Fruit fly (Drosophila melanogaster) whole organism, prepupa: ENCODE data around the gene CG17221.

Source experiments
- Blimp-1 ChIP-seq: fragments of 200-800 bp; sonication (Bioruptor generic); optimal IDR thresholded peaks from 3 replicates; lab custom pipeline; 2017; ENCODE audit warnings: missing biosample characterization, missing genetic modification characterization, mild to moderate bottlenecking, moderate library complexity, missing genetic modification reagents
- CG10631 ChIP-seq: fragments of 200-800 bp; sonication (Bioruptor generic); optimal IDR thresholded peaks from 2 replicates; lab custom pipeline; 2016; ENCODE audit warnings: missing biosample characterization, missing genetic modification characterization
- CG10669 ChIP-seq: fragments of 200-800 bp; sonication (Bioruptor generic); optimal IDR thresholded peaks from 3 replicates; lab custom pipeline; 2018; ENCODE audit warnings: missing biosample characterization, mild to moderate bottlenecking, missing genetic modification characterization, moderate library complexity
- CG11294 ChIP-seq: fragments of 200-800 bp; sonication (Bioruptor generic); IDR thresholded peaks from 2 replicates; pipeline ENCODE4 v1.3.6; 2022; ENCODE audit warnings: missing biosample characterization, missing genetic modification characterization
- CG11762 ChIP-seq: fragments of 200-800 bp; sonication (Bioruptor generic); optimal IDR thresholded peaks from 3 replicates; lab custom pipeline; 2016; ENCODE audit warnings: missing biosample characterization, missing genetic modification characterization; ENCODE audit not compliant: insufficient read depth
- CG11902 ChIP-seq: fragments of 200-800 bp; sonication (Bioruptor generic); optimal IDR thresholded peaks from 3 replicates; lab custom pipeline; 2016; ENCODE audit warnings: missing biosample characterization, missing genetic modification characterization
- CG15336 ChIP-seq: fragments of 200-800 bp; sonication (Bioruptor generic); IDR thresholded peaks from 2 replicates; pipeline ENCODE4 v1.3.6; 2022; ENCODE audit warnings: missing biosample characterization, missing genetic modification characterization
- CG1621 ChIP-seq: fragments of 200-800 bp; sonication (Bioruptor generic); optimal IDR thresholded peaks from 3 replicates; lab custom pipeline; 2018; ENCODE audit warnings: missing biosample characterization, mild to moderate bottlenecking, missing genetic modification characterization
- CG16779 ChIP-seq: fragments of 200-800 bp; sonication (Bioruptor generic); optimal IDR thresholded peaks from 3 replicates; lab custom pipeline; 2017; ENCODE audit warnings: missing biosample characterization, mild to moderate bottlenecking, missing genetic modification characterization
- CG3032 ChIP-seq: fragments of 200-800 bp; optimal IDR thresholded peaks from 2 replicates; lab custom pipeline; 2019; ENCODE audit warnings: missing biosample characterization, mild to moderate bottlenecking, missing genetic modification characterization, moderate library complexity
- CG31627 ChIP-seq: fragments of 200-800 bp; sonication (Bioruptor generic); optimal IDR thresholded peaks from 3 replicates; lab custom pipeline; 2016; ENCODE audit warnings: missing biosample characterization, missing genetic modification characterization
- CG32006 ChIP-seq: fragments of 200-800 bp; sonication (Bioruptor generic); optimal IDR thresholded peaks from 3 replicates; lab custom pipeline; 2017; ENCODE audit warnings: missing biosample characterization, mild to moderate bottlenecking, missing genetic modification characterization
- CG34406 ChIP-seq: fragments of 200-800 bp; sonication (Bioruptor generic); optimal IDR thresholded peaks from 3 replicates; lab custom pipeline; 2016; ENCODE audit warnings: missing biosample characterization, missing genetic modification characterization
- CG4318 ChIP-seq: fragments of 200-800 bp; sonication (Bioruptor generic); optimal IDR thresholded peaks from 3 replicates; lab custom pipeline; 2017; ENCODE audit warnings: missing biosample characterization, mild to moderate bottlenecking, missing genetic modification characterization
- CG6276 ChIP-seq: fragments of 200-800 bp; sonication (Bioruptor generic); optimal IDR thresholded peaks from 2 replicates; lab custom pipeline; 2017; ENCODE audit warnings: missing biosample characterization, mild to moderate bottlenecking, missing genetic modification characterization
- CG6792 ChIP-seq: fragments of 200-800 bp; sonication (Bioruptor generic); optimal IDR thresholded peaks from 3 replicates; lab custom pipeline; 2016; ENCODE audit warnings: missing biosample characterization, missing genetic modification characterization
- CG6808 ChIP-seq: fragments of 200-800 bp; sonication (Bioruptor generic); optimal IDR thresholded peaks from 3 replicates; lab custom pipeline; 2017; ENCODE audit warnings: missing biosample characterization, missing genetic modification characterization, mild to moderate bottlenecking, moderate library complexity, missing genetic modification reagents
- CG6854 ChIP-seq: fragments of 200-800 bp; sonication (Bioruptor generic); optimal IDR thresholded peaks from 2 replicates; lab custom pipeline; 2017; ENCODE audit warnings: missing biosample characterization, mild to moderate bottlenecking, missing genetic modification characterization
- CG7368 ChIP-seq: fragments of 200-800 bp; sonication (Bioruptor generic); optimal IDR thresholded peaks from 3 replicates; lab custom pipeline; 2016; ENCODE audit warnings: missing biosample characterization, missing genetic modification characterization
- CG8119 ChIP-seq: fragments of 200-800 bp; sonication (Bioruptor generic); IDR thresholded peaks from 3 replicates; pipeline ENCODE4 v1.3.6; 2022; ENCODE audit warnings: missing biosample characterization, missing genetic modification characterization
- CG8319 ChIP-seq: fragments of 200-800 bp; sonication (Bioruptor generic); optimal IDR thresholded peaks from 3 replicates; lab custom pipeline; 2016; ENCODE audit warnings: missing biosample characterization, missing genetic modification characterization
- CG8632 ChIP-seq: fragments of 200-800 bp; sonication (Bioruptor generic); optimal IDR thresholded peaks from 3 replicates; lab custom pipeline; 2016; ENCODE audit warnings: missing biosample characterization, missing genetic modification characterization
- CG9139 ChIP-seq: fragments of 200-800 bp; sonication (Bioruptor generic); optimal IDR thresholded peaks from 3 replicates; lab custom pipeline; 2017; ENCODE audit warnings: missing biosample characterization, mild to moderate bottlenecking, missing genetic modification characterization
- Eip75B ChIP-seq: fragments of 200-800 bp; sonication (Bioruptor generic); optimal IDR thresholded peaks from 3 replicates; lab custom pipeline; 2016; ENCODE audit warnings: missing biosample characterization, missing genetic modification characterization
- Eip78C ChIP-seq: fragments of 200-800 bp; sonication (Bioruptor generic); peaks from one replicate; lab custom pipeline; 2016; ENCODE audit warnings: missing biosample characterization, missing genetic modification characterization
- Eip93F ChIP-seq: fragments of 200-800 bp; sonication (Bioruptor generic); optimal IDR thresholded peaks from 2 replicates; lab custom pipeline; 2016; ENCODE audit warnings: missing biosample characterization, mild to moderate bottlenecking, missing genetic modification characterization
- Ets96B ChIP-seq: fragments of 200-800 bp; optimal IDR thresholded peaks from 2 replicates; lab custom pipeline; 2019; ENCODE audit warnings: missing biosample characterization, mild to moderate bottlenecking, missing genetic modification characterization, moderate library complexity
- Gug ChIP-seq: fragments of 200-800 bp; sonication (Bioruptor generic); IDR thresholded peaks from 2 replicates; pipeline ENCODE4 v1.3.6; 2022; ENCODE audit warnings: missing biosample characterization, missing genetic modification characterization
- Hr38 ChIP-seq: sonication (Bioruptor generic); optimal IDR thresholded peaks from 2 replicates; lab custom pipeline; 2016; ENCODE audit warnings: missing biosample characterization, missing genetic modification characterization
- Hr39 ChIP-seq: fragments of 200-800 bp; sonication (Bioruptor generic); optimal IDR thresholded peaks from 2 replicates; lab custom pipeline; 2016; ENCODE audit warnings: missing biosample characterization, missing genetic modification characterization
- Hr4 ChIP-seq: fragments of 200-800 bp; sonication (Bioruptor generic); optimal IDR thresholded peaks from 3 replicates; lab custom pipeline; 2016; ENCODE audit warnings: missing biosample characterization, missing genetic modification characterization
- Lpt ChIP-seq: fragments of 200-800 bp; sonication (Bioruptor generic); optimal IDR thresholded peaks from 3 replicates; lab custom pipeline; 2016; ENCODE audit warnings: missing biosample characterization, missing genetic modification characterization
- Met ChIP-seq: fragments of 200-800 bp; sonication (Bioruptor generic); optimal IDR thresholded peaks from 3 replicates; lab custom pipeline; 2016; ENCODE audit warnings: missing biosample characterization, missing genetic modification characterization
- Sox102F ChIP-seq: fragments of 200-800 bp; sonication (Bioruptor generic); optimal IDR thresholded peaks from 2 replicates; lab custom pipeline; 2016; ENCODE audit warnings: missing biosample characterization, mild to moderate bottlenecking, missing genetic modification characterization
- Sox14 ChIP-seq: fragments of 200-800 bp; sonication (Bioruptor generic); optimal IDR thresholded peaks from 3 replicates; lab custom pipeline; 2016; ENCODE audit warnings: missing biosample characterization, missing genetic modification characterization
- Sox15 ChIP-seq: fragments of 200-800 bp; sonication (Bioruptor generic); optimal IDR thresholded peaks from 3 replicates; lab custom pipeline; 2016; ENCODE audit warnings: missing biosample characterization, missing genetic modification characterization
- achi ChIP-seq: fragments of 200-800 bp; sonication (Bioruptor generic); optimal IDR thresholded peaks from 3 replicates; lab custom pipeline; 2016; ENCODE audit warnings: missing biosample characterization, missing genetic modification characterization
- acj6 ChIP-seq: fragments of 200-800 bp; sonication (Bioruptor generic); optimal IDR thresholded peaks from 3 replicates; lab custom pipeline; 2016; ENCODE audit warnings: missing biosample characterization, missing genetic modification characterization
- cyc ChIP-seq: fragments of 200-800 bp; sonication (Bioruptor generic); optimal IDR thresholded peaks from 3 replicates; lab custom pipeline; 2016; ENCODE audit warnings: missing biosample characterization, missing genetic modification characterization
- dsx ChIP-seq: fragments of 200-800 bp; optimal IDR thresholded peaks from 3 replicates; lab custom pipeline; 2019; ENCODE audit warnings: missing biosample characterization, mild to moderate bottlenecking, missing genetic modification characterization, moderate library complexity; ENCODE audit not compliant: poor library complexity, severe bottlenecking
- eg ChIP-seq: fragments of 200-800 bp; sonication (Bioruptor generic); IDR thresholded peaks from 3 replicates; pipeline ENCODE4 v1.3.6; 2022; ENCODE audit warnings: missing biosample characterization, missing genetic modification characterization
- esn ChIP-seq: fragments of 200-800 bp; sonication (Bioruptor generic); optimal IDR thresholded peaks from 2 replicates; lab custom pipeline; 2016; ENCODE audit warnings: missing biosample characterization, mild to moderate bottlenecking, missing genetic modification characterization, moderate library complexity
- fkh ChIP-seq: fragments of 200-800 bp; sonication (Bioruptor generic); optimal IDR thresholded peaks from 3 replicates; lab custom pipeline; 2017; ENCODE audit warnings: missing biosample characterization, mild to moderate bottlenecking, missing genetic modification characterization, moderate library complexity
- net ChIP-seq: fragments of 200-800 bp; sonication (Bioruptor generic); optimal IDR thresholded peaks from 3 replicates; lab custom pipeline; 2016; ENCODE audit warnings: missing biosample characterization, missing genetic modification characterization
- salr ChIP-seq, 2 experiments: fragments of 200-800 bp; sonication (Bioruptor generic); optimal IDR thresholded peaks; 3 replicates each; lab custom pipeline; 2016 to 2018; ENCODE audit warnings: missing biosample characterization in 2 of 2, missing genetic modification characterization in 2 of 2, mild to moderate bottlenecking in 1 of 2
- spab ChIP-seq: fragments of 200-800 bp; sonication (Bioruptor generic); optimal IDR thresholded peaks from 2 replicates; lab custom pipeline; 2017; ENCODE audit warnings: missing biosample characterization, mild to moderate bottlenecking, missing genetic modification characterization, missing genetic modification reagents
- ss ChIP-seq, 2 experiments: fragments of 200-800 bp; sonication (Bioruptor generic); optimal IDR thresholded peaks; 2 replicates in 1 of 2; 3 replicates in 1 of 2; lab custom pipeline; 2017 to 2018; ENCODE audit warnings: mild to moderate bottlenecking in 2 of 2, missing biosample characterization in 2 of 2, missing genetic modification characterization in 2 of 2, moderate library complexity in 1 of 2
- svp ChIP-seq: fragments of 200-800 bp; sonication (Bioruptor generic); peaks from one replicate; lab custom pipeline; 2016; ENCODE audit warnings: missing biosample characterization, missing genetic modification characterization
- topi ChIP-seq: fragments of 200-800 bp; sonication (Bioruptor generic); optimal IDR thresholded peaks from 3 replicates; lab custom pipeline; 2016; ENCODE audit warnings: missing biosample characterization, missing genetic modification characterization
- vri ChIP-seq: fragments of 200-800 bp; sonication (Bioruptor generic); optimal IDR thresholded peaks from 3 replicates; lab custom pipeline; 2016; ENCODE audit warnings: missing biosample characterization, mild to moderate bottlenecking, missing genetic modification characterization

CG17221 gene

DNA sequence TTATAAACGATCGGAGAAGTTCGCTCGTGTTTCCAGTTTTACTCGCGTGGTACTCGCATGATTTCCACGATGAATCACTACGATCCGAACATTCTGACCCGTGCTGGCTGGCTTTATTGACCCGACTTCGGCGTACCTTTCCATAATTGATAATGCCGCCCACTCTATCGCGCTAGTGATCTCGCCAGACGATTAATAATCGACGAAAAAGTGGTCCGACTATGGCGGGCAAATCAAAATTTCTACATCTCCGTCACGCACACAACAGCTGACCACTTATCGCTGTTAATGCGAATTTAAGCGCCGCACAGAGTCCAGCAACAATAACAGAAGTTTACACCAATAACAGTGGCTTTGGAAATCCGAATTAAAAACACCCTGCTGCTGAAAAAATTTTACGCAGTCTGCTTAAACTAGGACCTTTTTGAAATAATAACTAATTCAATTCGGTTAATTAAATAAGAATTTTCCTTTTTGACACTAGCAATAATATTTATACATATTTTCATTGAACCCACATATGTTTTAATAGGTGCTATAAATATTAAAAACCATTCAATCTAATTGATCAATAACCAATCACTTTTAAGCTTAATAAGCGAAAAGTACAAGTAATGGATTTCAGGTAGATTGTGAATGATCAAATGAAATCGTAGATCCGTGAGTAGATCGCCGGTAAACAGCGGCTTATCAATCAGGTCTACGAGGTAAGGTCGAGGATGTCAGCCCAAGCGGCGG is 16.1 kb downstream of the CG17221 start:
- TF ChIP-seq CG8119: 0 out of 3 replicates have a peak, but pooled peaks have one; percentile 22
- peak; percentile 75 for TF ChIP-seq Met (GFP tag; lab: Kevin White, UChicago)
- peak; percentile 98 for TF ChIP-seq svp (GFP tag; lab: Kevin White, UChicago)
- peak; percentile 60 for TF ChIP-seq Eip75B (GFP tag; lab: Kevin White, UChicago)
- peak; percentile 48 for TF ChIP-seq Sox102F (GFP tag; lab: Kevin White, UChicago)
- TF ChIP-seq CG11902 (GFP tag; lab: Kevin White, UChicago): peak; percentile 46
- peak; percentile 69 for TF ChIP-seq topi (GFP tag; lab: Kevin White, UChicago)
- no peak for TF ChIP-seq eg (GFP tag; lab: Robert Waterston, UW)
- peak; percentile 53 for TF ChIP-seq cyc (GFP tag; lab: Kevin White, UChicago)
- peak; percentile 52 for TF ChIP-seq CG10631
- peak; percentile 65 for TF ChIP-seq acj6
- peak; percentile 54 for TF ChIP-seq CG6792
- TF ChIP-seq Eip93F: no peak
- TF ChIP-seq CG31627 (GFP tag; lab: Kevin White, UChicago): peak; percentile 59
- TF ChIP-seq spab (GFP tag; lab: Kevin White, UChicago): peak; percentile 63
- TF ChIP-seq CG3032 (tag; lab: Kevin White, UChicago): no peak
- TF ChIP-seq Hr39 (GFP tag; lab: Kevin White, UChicago): peak; percentile 67
- no peak for TF ChIP-seq CG9139 (GFP tag; lab: Kevin White, UChicago)
- no peak for TF ChIP-seq CG1621 (tag; lab: Kevin White, UChicago)
- TF ChIP-seq CG8319 (GFP tag; lab: Kevin White, UChicago): no peak
- peak; percentile 67 for TF ChIP-seq CG8632
- no peak for TF ChIP-seq CG11294
- peak; percentile 45 for TF ChIP-seq CG34406 (GFP tag; lab: Kevin White, UChicago)
- TF ChIP-seq Blimp-1: no peak
- peak; percentile 73 for TF ChIP-seq Hr4 (GFP tag; lab: Kevin White, UChicago)
- TF ChIP-seq dsx (GFP tag; lab: Kevin White, UChicago): no peak
- no peak for TF ChIP-seq CG16779 (tag; lab: Kevin White, UChicago)
- peak; percentile 38 for TF ChIP-seq Sox15 (GFP tag; lab: Kevin White, UChicago)
- peak; percentile 16 for TF ChIP-seq Ets96B (tag; lab: Kevin White, UChicago)
- TF ChIP-seq fkh (GFP tag; lab: Kevin White, UChicago): no peak
- peak; percentile 79 for TF ChIP-seq CG32006 (GFP tag; lab: Kevin White, UChicago)
- no peak for TF ChIP-seq Gug (GFP tag; lab: Robert Waterston, UW)
- TF ChIP-seq vri: peak; percentile 46
- peak; percentile 36 for TF ChIP-seq CG4318 (GFP tag; lab: Kevin White, UChicago)
- TF ChIP-seq achi (GFP tag; lab: Kevin White, UChicago): peak; percentile 58
- peak; percentile 94 for TF ChIP-seq Eip78C (GFP tag; lab: Kevin White, UChicago)
- TF ChIP-seq ss (GFP tag; optimal IDR thresholded peaks at IDR 0.05; lab: Kevin White, UChicago): peak in 1 of 2 experiments; percentile 55
- peak in 1 of 2 experiments; percentile 73 for TF ChIP-seq salr (GFP tag; optimal IDR thresholded peaks at IDR 0.05; lab: Kevin White, UChicago)
- peak; percentile 81 for TF ChIP-seq esn (GFP tag; lab: Kevin White, UChicago)
- TF ChIP-seq Sox14 (GFP tag; lab: Kevin White, UChicago): peak; percentile 46
- TF ChIP-seq net (GFP tag; lab: Kevin White, UChicago): peak; percentile 48
- TF ChIP-seq CG15336 (GFP tag; lab: Robert Waterston, UW): no peak
- TF ChIP-seq CG10669: peak; percentile 50
- TF ChIP-seq CG6854: peak; percentile 17
- peak; percentile 53 for TF ChIP-seq CG6808
- TF ChIP-seq CG7368 (GFP tag; lab: Kevin White, UChicago): peak; percentile 15
- no peak for TF ChIP-seq Hr38 (GFP tag; lab: Kevin White, UChicago)
- TF ChIP-seq CG6276 (GFP tag; lab: Kevin White, UChicago): peak; percentile 64
- peak; percentile 11 for TF ChIP-seq Lpt
- peak; percentile 23 for TF ChIP-seq CG11762 (GFP tag; lab: Kevin White, UChicago)
